Fruit fly (Drosophila melanogaster) Kc167 (cell line): ENCODE measurements around the gene CG33125.

Source experiments
- Myc ChIP-seq: fragments of >200 bp; optimal IDR thresholded peaks from 2 replicates; lab custom pipeline; 2017; ENCODE audit warnings: missing external identifiers
- Sin3A ChIP-seq: fragments of >200 bp; optimal IDR thresholded peaks from 2 replicates; lab custom pipeline; 2018; ENCODE audit warnings: missing external identifiers
- h ChIP-seq: fragments of >200 bp; optimal IDR thresholded peaks from 3 replicates; lab custom pipeline; 2018; ENCODE audit warnings: missing external identifiers
- insv ChIP-seq: fragments of >200 bp; optimal IDR thresholded peaks from 3 replicates; lab custom pipeline; 2018; ENCODE audit warnings: missing external identifiers
- psq ChIP-seq: fragments of >200 bp; optimal IDR thresholded peaks from 2 replicates; lab custom pipeline; 2017; ENCODE audit warnings: missing external identifiers

DNA sequence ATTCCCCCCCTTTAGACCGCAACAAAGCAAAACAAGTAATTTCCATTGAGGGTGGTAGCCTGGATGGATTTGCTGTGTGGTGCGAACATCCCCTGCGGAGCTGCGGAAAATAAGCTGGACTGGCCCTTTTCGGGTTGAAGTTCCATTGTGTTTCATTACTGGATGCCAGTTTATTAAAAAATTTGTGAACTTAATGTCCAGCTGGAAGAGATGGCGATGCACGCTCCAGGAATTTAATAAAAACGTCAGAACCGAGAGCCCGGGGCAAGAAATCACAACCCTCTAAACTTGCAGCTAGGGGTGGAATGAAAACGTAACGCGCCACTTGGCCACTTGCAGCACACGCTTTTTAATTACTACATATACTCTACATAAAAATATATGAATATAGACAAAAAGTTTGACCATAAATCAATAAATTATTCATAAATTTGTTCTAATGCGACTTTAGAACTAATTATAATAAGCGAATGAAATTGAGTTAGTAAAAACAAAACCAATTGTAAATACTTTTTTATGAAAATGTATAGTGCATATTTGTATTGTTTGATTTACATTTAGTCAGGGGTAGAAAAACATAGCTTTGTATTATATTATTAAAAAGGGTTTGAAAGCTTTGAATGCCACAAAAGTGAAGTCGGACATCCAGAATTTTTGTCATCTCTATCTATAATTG lies 15.8 kb downstream of the CG33125 start:
- TF ChIP-seq h (lab: Kevin White, UChicago) (no peak), Myc (no peak), insv (lab: Kevin White, UChicago) (no peak), psq (lab: Kevin White, UChicago) (no peak), Sin3A (lab: Kevin White, UChicago) (no peak)
